Fruit fly (Drosophila melanogaster): Measurements from ENCODE around the gene CG10631.

The CG10631 gene

dm6 chr2L:19790553-19791320 is 34.0 kb upstream of the CG10631 start (continued):
- TF ChIP-seq pzg (GFP tag; optimal IDR thresholded peaks at IDR 0.05) (peak; percentile 11), CG30020 (tag; optimal IDR thresholded peaks at IDR 0.05) (peak; percentile 90), CG11456 (GFP tag; IDR thresholded peaks at IDR 0.05) (no peak), nmo (GFP tag; optimal IDR thresholded peaks at IDR 0.05) (peak; percentile 30), CG12659 (GFP tag; optimal IDR thresholded peaks at IDR 0.05) (no peak), danr (GFP tag; IDR thresholded peaks at IDR 0.05) (no peak), CG6254 (GFP tag; optimal IDR thresholded peaks at IDR 0.05) (peak; percentile 92), CG7556 (GFP tag; optimal IDR thresholded peaks at IDR 0.05) (peak; percentile 21), CG10274 (GFP tag; optimal IDR thresholded peaks at IDR 0.05) (no peak), PHDP (tag; optimal IDR thresholded peaks at IDR 0.05) (no peak), CG9932 (GFP tag; IDR thresholded peaks at IDR 0.05) (no peak), CG8924 (tag; optimal IDR thresholded peaks at IDR 0.05) (no peak), Lhr (GFP tag; optimal IDR thresholded peaks at IDR 0.05) (peak; percentile 49), CG13894 (tag; optimal IDR thresholded peaks at IDR 0.05) (peak; percentile 12), sens (GFP tag) (peak; percentile 23), CG17361 (GFP tag; IDR thresholded peaks at IDR 0.05) (peak; percentile 40; the same call in 1 of the 3 replicates), CG1832 (GFP tag; optimal IDR thresholded peaks at IDR 0.05) (peak; percentile 31), CG7372 (GFP tag; IDR thresholded peaks at IDR 0.05) (no peak), sob (GFP tag; IDR thresholded peaks at IDR 0.05) (no peak), CG2712 (tag; optimal IDR thresholded peaks at IDR 0.05) (peak; percentile 1), Med (GFP tag) (peak; percentile 83), CG1024 (GFP tag; IDR thresholded peaks at IDR 0.05) (peak; percentile 36; the same call in 1 of the 2 replicates), CG10209 (GFP tag; optimal IDR thresholded peaks at IDR 0.05) (peak; percentile 39), CG7271 (tag; optimal IDR thresholded peaks at IDR 0.05) (no peak), CG18599 (GFP tag; optimal IDR thresholded peaks at IDR 0.05) (peak; percentile 15), CG6791 (GFP tag; IDR thresholded peaks at IDR 0.05; ENCODE audit: partially characterized antibody) (peak; percentile 44; the same call in 1 of the 3 replicates), CG17385 (GFP tag; optimal IDR thresholded peaks at IDR 0.05) (peak; percentile 78), grn (GFP tag; optimal IDR thresholded peaks at IDR 0.05) (no peak), lov (optimal IDR thresholded peaks at IDR 0.05) (no peak), lov (GFP tag; IDR thresholded peaks at IDR 0.05) (peak; percentile 71; the same call in 1 of the 3 replicates), HLH4C (GFP tag; IDR thresholded peaks at IDR 0.05; ENCODE audit: partially characterized antibody) (no peak), ssp (GFP tag; IDR thresholded peaks at IDR 0.05) (peak; percentile 95), CHES-1-like (GFP tag; optimal IDR thresholded peaks at IDR 0.05) (no peak), HmgZ (tag; optimal IDR thresholded peaks at IDR 0.05) (no peak), ci (GFP tag; IDR thresholded peaks at IDR 0.05) (0 out of 3 replicates have a peak, but pooled peaks have one; percentile 32)

dm6 chr2L:19788735-19789134 is 32.0 kb upstream of the CG10631 start:
- 0 out of 3 replicates have a peak, but pooled peaks have one; percentile 18 for TF ChIP-seq row (GFP tag; IDR thresholded peaks at IDR 0.05)
- peak; percentile 53 for TF ChIP-seq Drgx (GFP tag; IDR thresholded peaks at IDR 0.05)
- TF ChIP-seq Ets65A (GFP tag) = peak; percentile 20
- no peak for TF ChIP-seq CG8290 (GFP tag; optimal IDR thresholded peaks at IDR 0.05)
- no peak for TF ChIP-seq CG8290 (tag; optimal IDR thresholded peaks at IDR 0.05)
